Fruit fly (Drosophila melanogaster): ENCODE data around the gene PIG-C.

DNA sequence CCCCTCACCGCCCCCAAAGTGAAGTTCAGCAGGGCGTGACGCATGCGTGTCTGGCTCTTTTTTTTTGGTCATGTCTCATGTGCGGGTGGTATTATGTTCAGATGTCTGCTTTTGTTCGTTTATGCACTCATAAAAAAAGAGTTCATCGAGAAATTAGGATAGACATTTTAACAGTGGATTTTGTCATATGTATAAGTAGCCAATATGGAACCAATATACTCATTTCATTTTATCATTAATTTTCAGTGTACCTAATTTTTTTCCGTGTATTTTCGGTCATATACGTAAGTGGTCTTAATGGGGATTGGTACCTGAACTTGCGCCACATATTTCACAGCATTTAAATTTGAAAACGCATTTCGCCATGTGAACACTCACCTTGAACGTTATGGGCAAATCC is 18.7 kb downstream of the PIG-C start:
- TF ChIP-seq CG32121 (GFP tag; IDR thresholded peaks at IDR 0.05) (0 out of 2 replicates have a peak, but pooled peaks have one; percentile 53), CG14655 (GFP tag; optimal IDR thresholded peaks at IDR 0.05) (peak; percentile 24), CG10348 (GFP tag; IDR thresholded peaks at IDR 0.05) (no peak), EcR (GFP tag; optimal IDR thresholded peaks at IDR 0.05) (no peak), D1 (tag; optimal IDR thresholded peaks at IDR 0.05) (no peak), gl (tag; optimal IDR thresholded peaks at IDR 0.05) (no peak), CG17806 (tag; optimal IDR thresholded peaks at IDR 0.05) (no peak), CG4496 (GFP tag; IDR thresholded peaks at IDR 0.05) (peak; percentile 32; the same call in 1 of the 3 replicates), CG34367 (tag; optimal IDR thresholded peaks at IDR 0.05) (no peak), CG8301 (tag; optimal IDR thresholded peaks at IDR 0.05) (peak; percentile 32)

Measured in whole organism, pupa.